Fruit fly (Drosophila melanogaster): Measurements from ENCODE around the gene CG1105.

Gene CG1105

DNA sequence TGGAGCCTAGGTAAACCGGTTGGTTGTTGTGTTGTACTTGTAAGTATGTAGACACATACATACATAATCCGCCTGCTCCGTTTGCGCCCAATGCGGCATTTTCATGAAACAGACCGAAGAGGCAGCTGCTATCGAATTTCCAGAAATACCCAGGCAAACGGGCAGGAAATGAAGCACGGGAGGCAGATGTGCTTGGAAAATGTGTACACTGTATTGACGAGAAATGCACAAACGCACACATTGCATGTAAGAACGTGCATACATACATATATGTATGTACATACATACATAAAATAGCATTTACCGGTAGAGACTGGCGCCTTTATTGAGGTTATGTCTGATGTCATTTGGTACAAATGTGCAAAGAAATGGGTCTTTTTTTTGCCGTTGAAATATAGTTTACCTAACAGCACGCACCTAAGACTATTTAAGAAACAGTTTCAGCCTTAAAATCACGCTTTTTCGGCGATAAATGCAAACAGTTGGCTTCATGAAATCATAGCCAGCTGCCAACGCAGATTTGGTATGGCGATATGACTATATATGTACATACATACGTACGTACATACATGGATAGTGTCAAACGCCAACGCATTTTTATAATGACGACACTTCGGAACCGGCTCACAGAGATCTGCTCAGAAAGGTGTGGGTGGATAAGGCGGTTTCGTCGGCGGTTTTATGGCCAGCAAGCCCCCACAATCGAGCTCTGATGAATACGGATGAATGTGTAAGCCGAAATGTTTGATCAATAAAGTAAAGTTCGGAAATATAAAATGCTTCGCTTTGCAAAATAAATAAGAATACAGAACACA is 22.8 kb upstream of the CG1105 start:
- TF ChIP-seq tin (GFP tag; optimal IDR thresholded peaks at IDR 0.05): no peak
- TF ChIP-seq B-H1 (GFP tag; IDR thresholded peaks at IDR 0.05): no peak
- no peak for TF ChIP-seq CG3838 (GFP tag; optimal IDR thresholded peaks at IDR 0.05)
- no peak for TF ChIP-seq CG10274 (GFP tag; optimal IDR thresholded peaks at IDR 0.05)
- no peak for TF ChIP-seq CG11398 (GFP tag; optimal IDR thresholded peaks at IDR 0.05)
- TF ChIP-seq ato (GFP tag; IDR thresholded peaks at IDR 0.05; ENCODE audit: partially characterized antibody): no peak
- no peak for TF ChIP-seq disco-r (GFP tag; optimal IDR thresholded peaks at IDR 0.05)
- no peak for TF ChIP-seq tna (GFP tag; IDR thresholded peaks at IDR 0.05; ENCODE audit: partially characterized antibody)
- no peak for TF ChIP-seq eve (GFP tag; optimal IDR thresholded peaks at IDR 0.05)
- TF ChIP-seq CG32767 (GFP tag; IDR thresholded peaks at IDR 0.05): peak; percentile 80; the same call in 1 of the 2 replicates
- TF ChIP-seq Med (GFP tag): peak; percentile 41
- 0 out of 2 replicates have a peak, but pooled peaks have one; percentile 11 for TF ChIP-seq amos (GFP tag; IDR thresholded peaks at IDR 0.05; ENCODE audit: partially characterized antibody)
- TF ChIP-seq CG12942 (GFP tag; optimal IDR thresholded peaks at IDR 0.05): no peak
- no peak for TF ChIP-seq Xbp1 (GFP tag; optimal IDR thresholded peaks at IDR 0.05)
- no peak for TF ChIP-seq CG7928 (GFP tag; optimal IDR thresholded peaks at IDR 0.05)
- TF ChIP-seq CG7963 (GFP tag; IDR thresholded peaks at IDR 0.05; ENCODE audit: partially characterized antibody): no peak
- TF ChIP-seq abd-A (tag; optimal IDR thresholded peaks at IDR 0.05): peak; percentile 29
- no peak for TF ChIP-seq CG7372 (GFP tag; IDR thresholded peaks at IDR 0.05)
- TF ChIP-seq Rfx (GFP tag; IDR thresholded peaks at IDR 0.05): no peak
- TF ChIP-seq dpn (GFP tag; optimal IDR thresholded peaks at IDR 0.05): no peak
- TF ChIP-seq CG1832 (GFP tag; optimal IDR thresholded peaks at IDR 0.05): no peak
- no peak for TF ChIP-seq chn (GFP tag; optimal IDR thresholded peaks at IDR 0.05)
- TF ChIP-seq CG4707 (GFP tag; optimal IDR thresholded peaks at IDR 0.05): no peak
- TF ChIP-seq tll (GFP tag; optimal IDR thresholded peaks at IDR 0.05): no peak
- TF ChIP-seq dmrt11E (tag; optimal IDR thresholded peaks at IDR 0.05): no peak
- TF ChIP-seq Asciz (GFP tag; optimal IDR thresholded peaks at IDR 0.05): no peak
- no peak for TF ChIP-seq CG6854 (GFP tag; optimal IDR thresholded peaks at IDR 0.05)
- no peak for TF ChIP-seq scrt (GFP tag; optimal IDR thresholded peaks at IDR 0.05)
- no peak for TF ChIP-seq CG1602 (GFP tag; optimal IDR thresholded peaks at IDR 0.05)
- TF ChIP-seq CG13894 (tag; optimal IDR thresholded peaks at IDR 0.05): peak; percentile 74
- TF ChIP-seq CG9727 (GFP tag; optimal IDR thresholded peaks at IDR 0.05): no peak
- TF ChIP-seq Chrac-16 (GFP tag; optimal IDR thresholded peaks at IDR 0.05): no peak
- TF ChIP-seq Aef1 (GFP tag; IDR thresholded peaks at IDR 0.05): no peak
- TF ChIP-seq fd96Cb (tag; optimal IDR thresholded peaks at IDR 0.05): no peak
- no peak for TF ChIP-seq luna (GFP tag; optimal IDR thresholded peaks at IDR 0.05)
- no peak for TF ChIP-seq toy (GFP tag; IDR thresholded peaks at IDR 0.05)
- no peak for TF ChIP-seq crc (GFP tag; optimal IDR thresholded peaks at IDR 0.05)
- no peak for TF ChIP-seq slp2 (GFP tag; optimal IDR thresholded peaks at IDR 0.05)
- no peak for TF ChIP-seq repo (GFP tag; optimal IDR thresholded peaks at IDR 0.05)
- no peak for TF ChIP-seq CG3726 (GFP tag; IDR thresholded peaks at IDR 0.05)
- no peak for TF ChIP-seq dati (GFP tag; IDR thresholded peaks at IDR 0.05)
- TF ChIP-seq Ssrp (tag; optimal IDR thresholded peaks at IDR 0.05): no peak
- TF ChIP-seq CG15479 (GFP tag; optimal IDR thresholded peaks at IDR 0.05): peak; percentile 70
- no peak for TF ChIP-seq CG2875 (GFP tag; optimal IDR thresholded peaks at IDR 0.05)
- TF ChIP-seq Lhr (GFP tag; optimal IDR thresholded peaks at IDR 0.05): no peak
- no peak for TF ChIP-seq cato (GFP tag; optimal IDR thresholded peaks at IDR 0.05; ENCODE audit: borderline replicate concordance)
- TF ChIP-seq Bdp1 (GFP tag; optimal IDR thresholded peaks at IDR 0.05): no peak
- TF ChIP-seq Nf-YC (tag; optimal IDR thresholded peaks at IDR 0.05): no peak
- no peak for TF ChIP-seq CG5180 (GFP tag; optimal IDR thresholded peaks at IDR 0.05)
